Fruit fly (Drosophila melanogaster) whole organism, embryonic: ENCODE data around the gene Pdi.

Experiments
- Bgb ChIP-seq: fragments of 200-800 bp; sonication (Bioruptor generic); IDR thresholded peaks from 2 replicates; pipeline ENCODE4 v1.3.6; 2022; ENCODE audit warnings: missing biosample characterization, missing genetic modification characterization; ENCODE audit not compliant: partially characterized antibody
- CG10654 ChIP-seq: fragments of 200-800 bp; sonication (Bioruptor generic); optimal IDR thresholded peaks from 2 replicates; lab custom pipeline; 2016; ENCODE audit warnings: missing biosample characterization, missing genetic modification characterization
- CG12155 ChIP-seq: fragments of 200-800 bp; sonication (Bioruptor generic); optimal IDR thresholded peaks from 3 replicates; lab custom pipeline; 2016; ENCODE audit warnings: missing biosample characterization, missing genetic modification characterization
- CG13624 ChIP-seq: fragments of 200-800 bp; sonication (Bioruptor generic); optimal IDR thresholded peaks from 2 replicates; lab custom pipeline; 2016; ENCODE audit warnings: missing biosample characterization, missing genetic modification characterization
- CG15269 ChIP-seq: fragments of 200-800 bp; sonication (Bioruptor generic); optimal IDR thresholded peaks from 2 replicates; lab custom pipeline; 2018; ENCODE audit warnings: missing biosample characterization, mild to moderate bottlenecking, missing genetic modification characterization, moderate library complexity
- CG1603 ChIP-seq: fragments of 200-800 bp; sonication (Bioruptor generic); optimal IDR thresholded peaks from 2 replicates; lab custom pipeline; 2019; ENCODE audit warnings: missing biosample characterization, mild to moderate bottlenecking, missing genetic modification characterization, moderate library complexity
- CG17829 ChIP-seq: fragments of 200-800 bp; optimal IDR thresholded peaks from 2 replicates; lab custom pipeline; 2019; ENCODE audit warnings: missing biosample characterization, mild to moderate bottlenecking, missing genetic modification characterization, moderate library complexity
- CG18011 ChIP-seq: fragments of 200-800 bp; sonication (Bioruptor generic); optimal IDR thresholded peaks from 2 replicates; lab custom pipeline; 2017; ENCODE audit warnings: missing biosample characterization, missing genetic modification characterization, mild to moderate bottlenecking, moderate library complexity, missing genotype
- CG2116 ChIP-seq: fragments of 200-800 bp; sonication (Bioruptor generic); optimal IDR thresholded peaks from 3 replicates; lab custom pipeline; 2018; ENCODE audit warnings: missing biosample characterization, mild to moderate bottlenecking, missing genetic modification characterization
- CG30403 ChIP-seq: fragments of 200-800 bp; sonication (Bioruptor generic); optimal IDR thresholded peaks from 3 replicates; lab custom pipeline; 2016; ENCODE audit warnings: missing biosample characterization, missing genetic modification characterization
- CG31441 ChIP-seq: fragments of 200-800 bp; sonication (Bioruptor generic); IDR thresholded peaks from 2 replicates; pipeline ENCODE4 v1.3.6; 2022; ENCODE audit warnings: missing biosample characterization, missing genetic modification characterization
- CG34224 ChIP-seq: fragments of 200-800 bp; sonication (Bioruptor generic); IDR thresholded peaks from 3 replicates; pipeline ENCODE4 v1.3.6; 2022; ENCODE audit warnings: missing biosample characterization, missing genetic modification characterization; ENCODE audit not compliant: partially characterized antibody
- CG34376 ChIP-seq: fragments of 200-800 bp; sonication (Bioruptor generic); optimal IDR thresholded peaks from 2 replicates; lab custom pipeline; 2018; ENCODE audit warnings: missing biosample characterization, mild to moderate bottlenecking, missing genetic modification characterization
- CG4617 ChIP-seq: fragments of 200-800 bp; sonication (Bioruptor generic); optimal IDR thresholded peaks from 3 replicates; lab custom pipeline; 2016; ENCODE audit warnings: missing biosample characterization, missing genetic modification characterization, borderline replicate concordance
- CG9797 ChIP-seq: fragments of 200-800 bp; sonication (Bioruptor generic); optimal IDR thresholded peaks from 3 replicates; lab custom pipeline; 2018; ENCODE audit warnings: missing biosample characterization, mild to moderate bottlenecking, missing genetic modification characterization
- CTCF ChIP-seq: fragments of 200-800 bp; sonication (Bioruptor generic); optimal IDR thresholded peaks from 2 replicates; lab custom pipeline; 2017; ENCODE audit warnings: missing biosample characterization, mild to moderate bottlenecking, missing genetic modification characterization, moderate library complexity
- Doc3 ChIP-seq: fragments of 200-800 bp; sonication (Bioruptor generic); IDR thresholded peaks from 3 replicates; pipeline ENCODE4 v1.3.6; 2022; ENCODE audit warnings: missing biosample characterization, missing genetic modification characterization; ENCODE audit not compliant: partially characterized antibody
- Dp ChIP-seq: fragments of 200-800 bp; sonication (Bioruptor generic); optimal IDR thresholded peaks from 2 replicates; lab custom pipeline; 2018; ENCODE audit warnings: missing biosample characterization, mild to moderate bottlenecking, missing genetic modification characterization, moderate library complexity
- Dref ChIP-seq: fragments of 200-800 bp; sonication (Bioruptor generic); IDR thresholded peaks from 2 replicates; pipeline ENCODE4 v1.3.6; 2022; ENCODE audit warnings: missing biosample characterization, missing genetic modification characterization
- E2f2 ChIP-seq: fragments of 200-800 bp; sonication (Bioruptor generic); IDR thresholded peaks from 2 replicates; pipeline ENCODE4 v1.3.6; 2022; ENCODE audit warnings: missing biosample characterization, missing genetic modification characterization
- Elba2 ChIP-seq: fragments of 200-800 bp; sonication (Bioruptor generic); optimal IDR thresholded peaks from 3 replicates; lab custom pipeline; 2016; ENCODE audit warnings: missing biosample characterization, missing genetic modification characterization
- HLH3B ChIP-seq: fragments of 200-800 bp; sonication (Bioruptor generic); IDR thresholded peaks from 2 replicates; pipeline ENCODE4 v1.3.6; 2022; ENCODE audit warnings: missing biosample characterization, missing genetic modification characterization
- HLHmδ ChIP-seq: fragments of 200-800 bp; sonication (Bioruptor generic); optimal IDR thresholded peaks from 2 replicates; lab custom pipeline; 2018; ENCODE audit warnings: missing biosample characterization, mild to moderate bottlenecking, missing genetic modification characterization, moderate library complexity
- Hr51 ChIP-seq, 2 experiments: fragments of 200-800 bp; sonication (Bioruptor generic); optimal IDR thresholded peaks; 2 replicates in 1 of 2; 3 replicates in 1 of 2; lab custom pipeline; 2016 to 2018; ENCODE audit warnings: missing biosample characterization in 2 of 2, missing genetic modification characterization in 2 of 2, mild to moderate bottlenecking in 1 of 2, moderate library complexity in 1 of 2
- Hsf ChIP-seq: fragments of 200-800 bp; sonication (Bioruptor generic); optimal IDR thresholded peaks from 3 replicates; lab custom pipeline; 2016; ENCODE audit warnings: missing biosample characterization, missing genetic modification characterization
- MESR4 ChIP-seq: fragments of 200-800 bp; sonication (Bioruptor generic); optimal IDR thresholded peaks from 2 replicates; lab custom pipeline; 2018; ENCODE audit warnings: missing biosample characterization, mild to moderate bottlenecking, missing genetic modification characterization, moderate library complexity
- Med ChIP-seq: fragments of 200-800 bp; sonication (Bioruptor generic); peaks from one replicate; lab custom pipeline; 2016; ENCODE audit warnings: missing biosample characterization, missing genetic modification characterization, mild to moderate bottlenecking, inconsistent platforms, moderate library complexity
- Myb ChIP-seq: fragments of 200-800 bp; sonication (Bioruptor generic); optimal IDR thresholded peaks from 2 replicates; lab custom pipeline; 2016; ENCODE audit warnings: missing biosample characterization, missing genetic modification characterization
- Pdp1 ChIP-seq, 2 experiments: fragments of 200-800 bp; sonication (Bioruptor generic); optimal IDR thresholded peaks; 3 replicates each; lab custom pipeline; 2016; ENCODE audit warnings: missing biosample characterization in 2 of 2, missing genetic modification characterization in 2 of 2, mild to moderate bottlenecking in 1 of 2, moderate library complexity in 1 of 2
- Stat92E ChIP-seq, 3 experiments: fragments of >200 bp in 2 of 3; fragments of 200-800 bp in 1 of 3; sonication (Bioruptor generic) in 1 of 3; optimal IDR thresholded peaks; 2 replicates each; lab custom pipeline; 2017 to 2019; ENCODE audit warnings: missing biosample characterization in 3 of 3, missing genetic modification characterization in 3 of 3, mild to moderate bottlenecking in 1 of 3, moderate library complexity in 1 of 3
- YL-1 ChIP-seq: fragments of 200-800 bp; sonication (Bioruptor generic); optimal IDR thresholded peaks from 3 replicates; lab custom pipeline; 2017; ENCODE audit warnings: missing biosample characterization, mild to moderate bottlenecking, missing genetic modification characterization
- ac ChIP-seq: fragments of 200-800 bp; sonication (Bioruptor generic); optimal IDR thresholded peaks from 3 replicates; lab custom pipeline; 2017; ENCODE audit warnings: missing biosample characterization, mild to moderate bottlenecking, missing genetic modification characterization
- bbx ChIP-seq: fragments of 200-800 bp; sonication (Bioruptor generic); IDR thresholded peaks from 2 replicates; pipeline ENCODE4 v1.3.6; 2022; ENCODE audit warnings: missing biosample characterization, missing genetic modification characterization; ENCODE audit not compliant: partially characterized antibody
- ci ChIP-seq: fragments of 200-800 bp; sonication (Bioruptor generic); IDR thresholded peaks from 3 replicates; pipeline ENCODE4 v1.3.6; 2022; ENCODE audit warnings: missing biosample characterization, missing genetic modification characterization
- dysf ChIP-seq: fragments of 200-800 bp; sonication (Bioruptor generic); IDR thresholded peaks from 3 replicates; pipeline ENCODE4 v1.3.6; 2022; ENCODE audit warnings: missing biosample characterization, missing genetic modification characterization
- gsb-n ChIP-seq: fragments of 200-800 bp; sonication (Bioruptor generic); optimal IDR thresholded peaks from 3 replicates; lab custom pipeline; 2018; ENCODE audit warnings: missing biosample characterization, mild to moderate bottlenecking, missing genetic modification characterization
- ham ChIP-seq: fragments of 200-800 bp; sonication (Bioruptor generic); IDR thresholded peaks from 2 replicates; pipeline ENCODE4 v1.3.6; 2022; ENCODE audit warnings: missing biosample characterization, missing genetic modification characterization
- knrl ChIP-seq: fragments of 200-800 bp; sonication (Bioruptor generic); IDR thresholded peaks from 3 replicates; pipeline ENCODE4 v1.3.6; 2022; ENCODE audit warnings: missing biosample characterization, missing genetic modification characterization; ENCODE audit not compliant: partially characterized antibody
- nom ChIP-seq: fragments of 200-800 bp; sonication (Bioruptor generic); optimal IDR thresholded peaks from 2 replicates; lab custom pipeline; 2017; ENCODE audit warnings: missing biosample characterization, missing genetic modification characterization, mild to moderate bottlenecking, moderate library complexity, missing genetic modification reagents
- onecut ChIP-seq: fragments of 200-800 bp; sonication (Bioruptor generic); IDR thresholded peaks from 2 replicates; pipeline ENCODE4 v1.3.6; 2022; ENCODE audit warnings: missing biosample characterization, missing genetic modification characterization
- otp ChIP-seq: fragments of 200-800 bp; sonication (Bioruptor generic); IDR thresholded peaks from 3 replicates; pipeline ENCODE4, ENCODE4 v1.3.6; 2022; ENCODE audit warnings: missing biosample characterization, missing genetic modification characterization
- pfk ChIP-seq: fragments of 200-800 bp; sonication (Bioruptor generic); optimal IDR thresholded peaks from 2 replicates; lab custom pipeline; 2018; ENCODE audit warnings: missing biosample characterization, mild to moderate bottlenecking, missing genetic modification characterization, moderate library complexity
- sd ChIP-seq: fragments of 200-800 bp; sonication (Bioruptor generic); optimal IDR thresholded peaks from 3 replicates; lab custom pipeline; 2018; ENCODE audit warnings: missing biosample characterization, mild to moderate bottlenecking, missing genetic modification characterization, moderate library complexity
- sug ChIP-seq: fragments of 200-800 bp; optimal IDR thresholded peaks from 2 replicates; lab custom pipeline; 2019; ENCODE audit warnings: missing biosample characterization, mild to moderate bottlenecking, missing genetic modification characterization, moderate library complexity
- unc-4 ChIP-seq: fragments of 200-800 bp; sonication (Bioruptor generic); IDR thresholded peaks from 2 replicates; pipeline ENCODE4 v1.3.6; 2022; ENCODE audit warnings: missing biosample characterization, missing genetic modification characterization; ENCODE audit not compliant: partially characterized antibody

Gene Pdi

DNA sequence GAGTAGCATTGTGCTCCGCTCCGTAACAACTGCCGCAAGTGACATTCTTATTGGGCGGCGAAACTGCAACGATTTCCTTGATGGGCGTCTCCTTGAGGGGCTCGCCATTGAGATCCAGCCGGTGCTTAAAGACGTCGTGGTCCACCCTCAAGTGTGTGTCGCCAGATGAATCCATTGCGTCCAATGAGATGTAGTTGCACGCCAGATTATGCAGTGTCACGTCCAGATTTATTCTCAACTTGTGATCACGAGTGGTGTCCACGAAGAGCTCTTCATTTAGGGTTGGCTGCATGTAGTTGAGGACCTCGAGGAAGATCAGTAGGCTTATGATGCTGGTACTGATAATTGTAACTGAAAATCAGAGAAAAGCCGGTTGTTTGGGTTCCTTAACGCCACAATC, 20.3 kb upstream of the Pdi start:
- TF ChIP-seq CG13624 (no peak), Elba2 (GFP tag; lab: Kevin White, UChicago) (peak; percentile 9)

DNA sequence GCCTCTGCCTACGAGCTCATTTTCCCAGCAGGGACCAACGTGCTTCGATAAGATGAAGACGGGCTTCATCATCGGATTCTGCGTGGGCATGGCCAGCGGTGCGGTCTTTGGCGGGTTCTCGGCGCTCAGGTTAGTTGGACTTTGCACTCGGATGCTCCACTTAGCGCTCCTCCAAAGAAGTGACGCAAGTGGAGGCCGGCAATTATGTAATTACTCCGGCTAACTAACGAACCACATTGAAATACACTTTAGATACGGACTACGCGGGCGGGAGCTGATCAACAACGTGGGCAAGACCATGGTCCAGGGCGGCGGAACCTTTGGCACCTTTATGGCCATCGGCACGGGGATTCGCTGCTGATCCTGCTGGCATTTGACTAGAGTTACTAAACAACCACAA, 19.4 kb upstream of the Pdi start:
- TF ChIP-seq MESR4, result peak; percentile 25
- TF ChIP-seq Med (GFP tag; lab: Kevin White, UChicago), result peak; percentile 61
- TF ChIP-seq knrl, result 0 out of 3 replicates have a peak, but pooled peaks have one; percentile 29
- no peak for TF ChIP-seq HLH3B (GFP tag; lab: Robert Waterston, UW)
- TF ChIP-seq Pdp1 (GFP tag; optimal IDR thresholded peaks at IDR 0.05; lab: Kevin White, UChicago), result peak in 1 of 2 experiments; percentile 94
- no peak for TF ChIP-seq CG17829 (tag; lab: Kevin White, UChicago)
- 0 out of 2 replicates have a peak, but pooled peaks have one; percentile 5 for TF ChIP-seq unc-4 (GFP tag; lab: Robert Waterston, UW)

DNA sequence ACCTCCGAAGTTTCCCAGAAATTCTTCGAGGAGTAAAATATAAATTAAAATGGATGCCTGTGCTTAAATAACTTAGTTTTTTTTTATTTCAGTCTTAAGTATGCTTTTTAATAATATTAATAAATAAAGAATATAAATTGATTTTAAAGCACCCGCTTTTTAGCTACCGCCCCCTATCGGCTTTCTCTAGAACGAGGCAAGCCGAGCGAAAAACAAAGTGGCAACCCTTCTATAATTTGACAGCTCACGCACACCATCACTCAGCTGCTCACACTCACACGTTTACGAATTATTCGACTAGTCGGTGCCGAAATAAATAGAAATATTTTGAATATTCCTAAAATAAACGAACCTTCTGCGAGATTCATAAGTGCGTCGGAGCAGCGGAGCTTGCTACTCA, 18.9 kb upstream of the Pdi start, which contains the start of gene CG6878:
CG6878 (plus strand) TSS at position 269 of the 400 bp plus-strand sequence.
- TF ChIP-seq sd, result no peak
- TF ChIP-seq CG18011, result no peak
- no peak; the same call in 1 of the 2 replicates for TF ChIP-seq CG31441 (GFP tag; lab: Robert Waterston, UW)
- no peak for TF ChIP-seq ham (GFP tag; lab: Robert Waterston, UW)
- peak; percentile 97 for TF ChIP-seq E2f2 (GFP tag; lab: Robert Waterston, UW)
- peak; percentile 20 for TF ChIP-seq CG30403 (GFP tag; lab: Kevin White, UChicago)
- TF ChIP-seq dysf (GFP tag; lab: Robert Waterston, UW), result no peak
- TF ChIP-seq CG9797 (GFP tag; lab: Kevin White, UChicago), result peak; percentile 33
- TF ChIP-seq Hr51 (GFP tag; optimal IDR thresholded peaks at IDR 0.05; lab: Kevin White, UChicago), result peak in 1 of 2 experiments; percentile 29
- TF ChIP-seq Dp, result peak; percentile 95
- peak; percentile 70 for TF ChIP-seq CG12155 (GFP tag; lab: Kevin White, UChicago)
- TF ChIP-seq otp (GFP tag; lab: Robert Waterston, UW), result peak; percentile 25; the same call in 1 of the 3 replicates
- no peak for TF ChIP-seq Doc3 (GFP tag; lab: Robert Waterston, UW)
- 0 out of 3 replicates have a peak, but pooled peaks have one; percentile 29 for TF ChIP-seq CG34224 (GFP tag; lab: Robert Waterston, UW)
- peak; percentile 66; the same call in 1 of the 2 replicates for TF ChIP-seq bbx
- peak in 1 of 3 experiments; percentile 18 for TF ChIP-seq Stat92E (GFP tag; optimal IDR thresholded peaks at IDR 0.05; lab: Kevin White, UChicago)
- TF ChIP-seq CG17829 (tag; lab: Kevin White, UChicago), result peak; percentile 38
- no peak for TF ChIP-seq nom
- TF ChIP-seq CTCF (GFP tag; lab: Kevin White, UChicago), result peak; percentile 97
- peak; percentile 79 for TF ChIP-seq MESR4
- TF ChIP-seq gsb-n (tag; lab: Kevin White, UChicago), result peak; percentile 30
- peak; percentile 34; the same call in 1 of the 2 replicates for TF ChIP-seq unc-4 (GFP tag; lab: Robert Waterston, UW)
- TF ChIP-seq Myb, result no peak
- peak; percentile 56 for TF ChIP-seq Bgb
- TF ChIP-seq HLHmδ (GFP tag; lab: Kevin White, UChicago), result no peak
- TF ChIP-seq CG10654 (GFP tag; lab: Kevin White, UChicago), result peak; percentile 8
- no peak for TF ChIP-seq ac (GFP tag; lab: Kevin White, UChicago)
- no peak for TF ChIP-seq CG15269
- peak; percentile 2 for TF ChIP-seq Hsf (GFP tag; lab: Kevin White, UChicago)
- peak; percentile 67 for TF ChIP-seq CG4617 (GFP tag; lab: Kevin White, UChicago)
- TF ChIP-seq CG2116 (GFP tag; lab: Kevin White, UChicago), result peak; percentile 42
- no peak for TF ChIP-seq pfk (GFP tag; lab: Kevin White, UChicago)
- TF ChIP-seq onecut (GFP tag; lab: Robert Waterston, UW), result peak; percentile 42; the same call in 1 of the 2 replicates
- TF ChIP-seq Dref (GFP tag; lab: Robert Waterston, UW), result 0 out of 2 replicates have a peak, but pooled peaks have one; percentile 32
- TF ChIP-seq CG1603 (tag; lab: Kevin White, UChicago), result peak; percentile 61
- TF ChIP-seq sug (tag; lab: Kevin White, UChicago), result peak; percentile 55
- TF ChIP-seq YL-1, result peak; percentile 86
- TF ChIP-seq ci (GFP tag; lab: Robert Waterston, UW), result peak; percentile 65; the same call in 1 of the 3 replicates
- peak; percentile 6 for TF ChIP-seq CG34376
